Fruit fly (Drosophila melanogaster) Kc167 (cell line): ENCODE measurements around the gene CG33923.

ENCODE experiments used
- Sin3A ChIP-seq: fragments of >200 bp; optimal IDR thresholded peaks from 2 replicates; lab custom pipeline; 2018; ENCODE audit warnings: missing external identifiers
- h ChIP-seq: fragments of >200 bp; optimal IDR thresholded peaks from 3 replicates; lab custom pipeline; 2018; ENCODE audit warnings: missing external identifiers
- insv ChIP-seq: fragments of >200 bp; optimal IDR thresholded peaks from 3 replicates; lab custom pipeline; 2018; ENCODE audit warnings: missing external identifiers
- psq ChIP-seq: fragments of >200 bp; optimal IDR thresholded peaks from 2 replicates; lab custom pipeline; 2017; ENCODE audit warnings: missing external identifiers

dm6 chr2L:1352768-1353167 lies 10.9 kb upstream of the CG33923 start, which contains the start of gene CG5556:
- no peak for TF ChIP-seq h (lab: Kevin White, UChicago)
- no peak for TF ChIP-seq insv (lab: Kevin White, UChicago)
- no peak for TF ChIP-seq psq (lab: Kevin White, UChicago)
- no peak for TF ChIP-seq Sin3A (lab: Kevin White, UChicago)
